Worm (Caenorhabditis elegans) whole organism, L2 larva: ENCODE measurements around the gene Y102A5C.27.

Experiments used
- C34F6.9 ChIP-seq: fragments of 150-350 bp; optimal IDR thresholded peaks from 2 replicates; lab custom pipeline; 2014; ENCODE audit warnings: missing biosample characterization, missing genetic modification characterization
- F13H6.1 ChIP-seq: sonication (generic microtip); optimal IDR thresholded peaks from 2 replicates; lab custom pipeline; 2016; ENCODE audit warnings: missing genetic modification characterization, missing compliant biosample characterization
- Y55F3AM.14 ChIP-seq: fragments of 200-800 bp; sonication (Bioruptor generic); optimal IDR thresholded peaks from 2 replicates; lab custom pipeline; 2018; ENCODE audit warnings: mild to moderate bottlenecking, missing genetic modification characterization, missing compliant biosample characterization
- ZK546.5 ChIP-seq: sonication (generic microtip); optimal IDR thresholded peaks from 2 replicates; lab custom pipeline; 2017; ENCODE audit warnings: missing biosample characterization, missing genetic modification characterization
- alr-1 ChIP-seq: fragments of 150-350 bp; optimal IDR thresholded peaks from 2 replicates; lab custom pipeline; 2014; ENCODE audit warnings: missing biosample characterization, missing genetic modification characterization
- aly-2 ChIP-seq: fragments of 150-350 bp; optimal IDR thresholded peaks from 2 replicates; lab custom pipeline; 2014; ENCODE audit warnings: missing biosample characterization, missing genetic modification characterization
- ama-1 ChIP-seq: fragments of 150-350 bp; optimal IDR thresholded peaks from 2 replicates; lab custom pipeline; 2018; ENCODE audit warnings: inconsistent platforms
- blmp-1 ChIP-seq: sonication (generic microtip); optimal IDR thresholded peaks from 2 replicates; lab custom pipeline; 2017; ENCODE audit warnings: missing genetic modification characterization, mild to moderate bottlenecking, missing compliant biosample characterization, antibody characterized with exemption, moderate library complexity; ENCODE audit not compliant: insufficient read depth
- ceh-16 ChIP-seq: fragments of 150-350 bp; optimal IDR thresholded peaks from 2 replicates; lab custom pipeline; 2014; ENCODE audit warnings: missing biosample characterization, missing genetic modification characterization
- ceh-82 ChIP-seq: fragments of 150-350 bp; optimal IDR thresholded peaks from 2 replicates; lab custom pipeline; 2014; ENCODE audit warnings: missing biosample characterization, missing genetic modification characterization
- dmd-4 ChIP-seq: sonication (generic microtip); optimal IDR thresholded peaks from 2 replicates; lab custom pipeline; 2017; ENCODE audit warnings: missing biosample characterization, missing genetic modification characterization
- egl-27 ChIP-seq: sonication (generic microtip); optimal IDR thresholded peaks from 3 replicates; lab custom pipeline; 2017; ENCODE audit warnings: missing biosample characterization, missing genetic modification reagents, missing genetic modification characterization
- elt-3 ChIP-seq: sonication (generic microtip); optimal IDR thresholded peaks from 2 replicates; lab custom pipeline; 2017; ENCODE audit warnings: missing biosample characterization, missing genetic modification characterization
- fos-1 ChIP-seq: fragments of 150-350 bp; optimal IDR thresholded peaks from 2 replicates; lab custom pipeline; 2014; ENCODE audit warnings: missing biosample characterization, missing genetic modification characterization
- lin-11 ChIP-seq: fragments of 150-350 bp; sonication (generic microtip); optimal IDR thresholded peaks from 2 replicates; lab custom pipeline; 2014; ENCODE audit warnings: missing biosample characterization, missing genetic modification characterization, inconsistent platforms, mixed read lengths
- lin-13 ChIP-seq: fragments of 150-350 bp; optimal IDR thresholded peaks from 2 replicates; lab custom pipeline; 2014; ENCODE audit warnings: missing biosample characterization, missing genetic modification reagents, missing genetic modification characterization
- lin-39 ChIP-seq: fragments of 150-350 bp; optimal IDR thresholded peaks from 2 replicates; lab custom pipeline; 2014; ENCODE audit warnings: missing biosample characterization, missing genetic modification reagents, missing genetic modification characterization
- lsy-2 ChIP-seq, 2 experiments: fragments of 150-350 bp in 1 of 2; sonication (generic microtip) in 1 of 2; optimal IDR thresholded peaks; 2 replicates each; lab custom pipeline; 2014 to 2017; ENCODE audit warnings: missing biosample characterization in 2 of 2, missing genetic modification characterization in 2 of 2
- mab-5 ChIP-seq: fragments of 150-350 bp; optimal IDR thresholded peaks from 2 replicates; lab custom pipeline; 2014; ENCODE audit warnings: missing biosample characterization, missing genetic modification characterization
- mbf-1 ChIP-seq: sonication (generic microtip); optimal IDR thresholded peaks from 2 replicates; lab custom pipeline; 2017; ENCODE audit warnings: missing biosample characterization, missing genetic modification characterization
- nhr-10 ChIP-seq: sonication (generic microtip); optimal IDR thresholded peaks from 2 replicates; lab custom pipeline; 2017; ENCODE audit warnings: missing biosample characterization, missing genetic modification characterization
- nhr-11 ChIP-seq: fragments of 150-350 bp; optimal IDR thresholded peaks from 2 replicates; lab custom pipeline; 2014; ENCODE audit warnings: missing biosample characterization, missing genetic modification characterization
- nhr-12 ChIP-seq: fragments of 150-350 bp; optimal IDR thresholded peaks from 2 replicates; lab custom pipeline; 2014; ENCODE audit warnings: missing biosample characterization, missing genetic modification characterization
- nhr-129 ChIP-seq: fragments of 150-350 bp; optimal IDR thresholded peaks from 2 replicates; lab custom pipeline; 2014; ENCODE audit warnings: missing biosample characterization, missing genetic modification characterization
- nhr-21 ChIP-seq: fragments of 150-350 bp; optimal IDR thresholded peaks from 2 replicates; lab custom pipeline; 2014; ENCODE audit warnings: missing biosample characterization, missing genetic modification characterization
- nhr-23 ChIP-seq: fragments of 150-350 bp; optimal IDR thresholded peaks from 2 replicates; lab custom pipeline; 2014; ENCODE audit warnings: missing biosample characterization, missing genetic modification reagents, missing genetic modification characterization
- nhr-237 ChIP-seq: fragments of 150-350 bp; optimal IDR thresholded peaks from 2 replicates; lab custom pipeline; 2014; ENCODE audit warnings: missing biosample characterization, missing genetic modification characterization
- nhr-25 ChIP-seq: fragments of 150-350 bp; sonication (generic microtip); optimal IDR thresholded peaks from 3 replicates; lab custom pipeline; 2014; ENCODE audit warnings: missing biosample characterization, missing genetic modification characterization
- nhr-6 ChIP-seq: fragments of 150-350 bp; optimal IDR thresholded peaks from 2 replicates; lab custom pipeline; 2014; ENCODE audit warnings: missing biosample characterization, missing genetic modification characterization
- nhr-77 ChIP-seq: fragments of 150-350 bp; optimal IDR thresholded peaks from 2 replicates; lab custom pipeline; 2014; ENCODE audit warnings: missing biosample characterization, missing genetic modification characterization
- peb-1 ChIP-seq: fragments of 150-350 bp; optimal IDR thresholded peaks from 2 replicates; lab custom pipeline; 2014; ENCODE audit warnings: missing biosample characterization, missing genetic modification characterization
- sem-4 ChIP-seq: fragments of 150-350 bp; optimal IDR thresholded peaks from 2 replicates; lab custom pipeline; 2014; ENCODE audit warnings: missing biosample characterization, missing genetic modification reagents, missing genetic modification characterization
- skn-1 ChIP-seq: sonication (generic microtip); optimal IDR thresholded peaks from 2 replicates; lab custom pipeline; 2017; ENCODE audit warnings: missing biosample characterization, missing genetic modification characterization
- sma-3 ChIP-seq: sonication (generic microtip); optimal IDR thresholded peaks from 2 replicates; lab custom pipeline; 2016; ENCODE audit warnings: missing genetic modification reagents, missing genetic modification characterization, missing compliant biosample characterization
- sma-9 ChIP-seq, 2 experiments: fragments of 150-350 bp in 1 of 2; sonication (generic microtip) in 1 of 2; optimal IDR thresholded peaks; 2 replicates each; lab custom pipeline; 2014 to 2016; ENCODE audit warnings: missing genetic modification characterization in 2 of 2, mild to moderate bottlenecking in 1 of 2, missing biosample characterization in 1 of 2, missing compliant biosample characterization in 1 of 2, missing genetic modification reagents in 1 of 2, moderate library complexity in 1 of 2
- snpc-4 ChIP-seq: fragments of 150-350 bp; optimal IDR thresholded peaks from 2 replicates; lab custom pipeline; 2014; ENCODE audit warnings: missing biosample characterization, missing genetic modification characterization
- unc-55 ChIP-seq: fragments of 150-350 bp; sonication (generic microtip); optimal IDR thresholded peaks from 3 replicates; lab custom pipeline; 2014; ENCODE audit warnings: missing biosample characterization, missing genetic modification reagents, missing genetic modification characterization
- zag-1 ChIP-seq: fragments of 150-350 bp; optimal IDR thresholded peaks from 2 replicates; lab custom pipeline; 2014; ENCODE audit warnings: missing biosample characterization, missing genetic modification characterization
- ztf-1 ChIP-seq: fragments of 200-800 bp; sonication (Bioruptor generic); conservative IDR thresholded peaks from 2 replicates; pipeline ENCODE4 v1.3.6; 2022; ENCODE audit warnings: missing genetic modification characterization, missing compliant biosample characterization
- ztf-4 ChIP-seq: fragments of 150-350 bp; optimal IDR thresholded peaks from 2 replicates; lab custom pipeline; 2014; ENCODE audit warnings: missing biosample characterization, missing genetic modification characterization

Gene Y102A5C.27

ce11 chrV:17005189-17005588, 16.7 kb upstream of the Y102A5C.27 start, which contains the start of gene srh-131:
srh-131 (plus strand) TSS chrV:17005489.
- TF ChIP-seq ama-1 (lab: Kevin White, UChicago) = no peak
- TF ChIP-seq lsy-2 (tag; optimal IDR thresholded peaks at IDR 0.05; lab: Kevin White, UChicago) = no peak
- TF ChIP-seq peb-1 (tag; lab: Kevin White, UChicago) = no peak
- TF ChIP-seq mbf-1 = no peak
- TF ChIP-seq mab-5 (tag; lab: Kevin White, UChicago) = no peak
- no peak for TF ChIP-seq ztf-1 (GFP tag; lab: Robert Waterston, UW)

- TF ChIP-seq ama-1 (lab: Kevin White, UChicago) (no peak), egl-27 (tag; lab: Kevin White, UChicago) (no peak), ztf-4 (tag; lab: Kevin White, UChicago) (no peak), ZK546.5 (tag; lab: Kevin White, UChicago) (no peak), ceh-82 (tag; lab: Kevin White, UChicago) (no peak), F13H6.1 (no peak), nhr-129 (tag; lab: Kevin White, UChicago) (no peak), sma-9 (GFP tag; optimal IDR thresholded peaks at IDR 0.05; lab: Kevin White, UChicago) (no peak), sma-9 (tag; optimal IDR thresholded peaks at IDR 0.05; lab: Kevin White, UChicago) (no peak), nhr-23 (tag; lab: Kevin White, UChicago) (no peak), lin-39 (tag; lab: Kevin White, UChicago) (no peak), nhr-10 (no peak), nhr-237 (no peak)
Observed at ce11 chrV:17001167-17001566, 12.7 kb upstream of the Y102A5C.27 start, which contains the start of gene sri-9. sri-9 (plus strand) TSS chrV:17001467.

ce11 chrV:17000635-17001034, 12.1 kb upstream of the Y102A5C.27 start:
- TF ChIP-seq nhr-21 (tag; lab: Kevin White, UChicago) (no peak), sma-3 (GFP tag; lab: Kevin White, UChicago) (no peak), dmd-4 (no peak), alr-1 (no peak), nhr-25 (no peak), mbf-1 (no peak), peb-1 (tag; lab: Kevin White, UChicago) (no peak), lin-13 (GFP tag; lab: Kevin White, UChicago) (no peak), nhr-237 (no peak), ceh-16 (tag; lab: Kevin White, UChicago) (no peak), mab-5 (tag; lab: Kevin White, UChicago) (no peak), unc-55 (GFP tag; lab: Kevin White, UChicago) (no peak), elt-3 (tag; lab: Kevin White, UChicago) (no peak), ztf-1 (GFP tag; lab: Robert Waterston, UW) (no peak)

- TF ChIP-seq mab-5 (tag; lab: Kevin White, UChicago) (no peak), blmp-1 (tag; lab: Kevin White, UChicago) (no peak), aly-2 (tag; lab: Kevin White, UChicago) (no peak), sem-4 (tag; lab: Kevin White, UChicago) (no peak), ama-1 (lab: Kevin White, UChicago) (no peak), elt-3 (tag; lab: Kevin White, UChicago) (no peak), ztf-1 (GFP tag; lab: Robert Waterston, UW) (no peak), nhr-6 (tag; lab: Kevin White, UChicago) (no peak), Y55F3AM.14 (GFP tag; lab: Kevin White, UChicago) (no peak), alr-1 (no peak), fos-1 (tag; lab: Kevin White, UChicago) (no peak), sma-9 (GFP tag; optimal IDR thresholded peaks at IDR 0.05; lab: Kevin White, UChicago) (no peak), sma-9 (tag; optimal IDR thresholded peaks at IDR 0.05; lab: Kevin White, UChicago) (no peak)
- TF ChIP-seq, all 48 proteins: peak for 0
Observed at ce11 chrV:17000204-17000603, 11.7 kb upstream of the Y102A5C.27 start, which contains the start of gene str-217. str-217 (minus strand) TSS chrV:17000304.

- TF ChIP-seq skn-1 (no peak), lin-11 (tag; lab: Kevin White, UChicago) (no peak), snpc-4 (no peak), nhr-21 (tag; lab: Kevin White, UChicago) (no peak), nhr-129 (tag; lab: Kevin White, UChicago) (no peak), zag-1 (no peak), nhr-77 (tag; lab: Kevin White, UChicago) (no peak), nhr-11 (tag; lab: Kevin White, UChicago) (no peak), ztf-1 (GFP tag; lab: Robert Waterston, UW) (no peak), ceh-16 (tag; lab: Kevin White, UChicago) (no peak), nhr-12 (tag; lab: Kevin White, UChicago) (no peak), C34F6.9 (tag; lab: Kevin White, UChicago) (no peak), sma-9 (GFP tag; optimal IDR thresholded peaks at IDR 0.05; lab: Kevin White, UChicago) (no peak), sma-9 (tag; optimal IDR thresholded peaks at IDR 0.05; lab: Kevin White, UChicago) (no peak), alr-1 (no peak)
Observed at ce11 chrV:16992383-16992782, 3.9 kb upstream of the Y102A5C.27 start.
